Worm (Caenorhabditis elegans): ENCODE measurements around the gene C24A3.1.

DNA sequence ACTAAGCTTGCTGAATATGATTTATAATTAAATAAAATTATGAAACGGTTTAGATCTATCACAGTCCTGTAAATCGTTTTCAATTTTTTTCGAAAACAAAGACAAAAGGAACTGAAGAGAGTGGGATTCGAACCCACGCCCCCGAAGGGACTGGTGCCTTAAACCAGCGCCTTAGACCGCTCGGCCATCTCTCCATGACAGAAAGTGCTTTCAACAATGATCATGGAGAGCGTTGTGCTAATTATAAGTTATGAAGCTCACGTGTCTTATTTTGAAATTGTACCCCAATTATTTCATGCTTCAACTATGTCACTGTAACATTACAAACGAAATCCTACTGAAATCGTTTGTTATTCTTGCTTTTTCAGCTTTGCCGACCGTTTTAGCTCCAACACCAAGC lies 43.1 kb upstream of the C24A3.1 start:
- TF ChIP-seq pes-1 (GFP tag; IDR thresholded peaks at IDR 0.05), result no peak
- TF ChIP-seq F13C5.2 (tag; optimal IDR thresholded peaks at IDR 0.05), result no peak
- no peak for TF ChIP-seq tra-4 (tag; optimal IDR thresholded peaks at IDR 0.05)
- TF ChIP-seq sea-1 (GFP tag; conservative IDR thresholded peaks at IDR 0.05), result no peak
- TF ChIP-seq aly-1 (tag; optimal IDR thresholded peaks at IDR 0.05), result no peak
- no peak for TF ChIP-seq flt-1 (GFP tag; IDR thresholded peaks at IDR 0.05)
- no peak for TF ChIP-seq ama-1 (optimal IDR thresholded peaks at IDR 0.05)
- TF ChIP-seq hnd-1 (tag; optimal IDR thresholded peaks at IDR 0.05), result no peak
- no peak for TF ChIP-seq scrt-1 (GFP tag; IDR thresholded peaks at IDR 0.05)
- TF ChIP-seq B0310.2 (tag; optimal IDR thresholded peaks at IDR 0.05), result no peak
- TF ChIP-seq ets-7 (tag; optimal IDR thresholded peaks at IDR 0.05), result no peak
- no peak for TF ChIP-seq tbx-11 (GFP tag; IDR thresholded peaks at IDR 0.05)
